Fruit fly (Drosophila melanogaster): ENCODE data around the gene RFeSP.

Gene RFeSP

DNA sequence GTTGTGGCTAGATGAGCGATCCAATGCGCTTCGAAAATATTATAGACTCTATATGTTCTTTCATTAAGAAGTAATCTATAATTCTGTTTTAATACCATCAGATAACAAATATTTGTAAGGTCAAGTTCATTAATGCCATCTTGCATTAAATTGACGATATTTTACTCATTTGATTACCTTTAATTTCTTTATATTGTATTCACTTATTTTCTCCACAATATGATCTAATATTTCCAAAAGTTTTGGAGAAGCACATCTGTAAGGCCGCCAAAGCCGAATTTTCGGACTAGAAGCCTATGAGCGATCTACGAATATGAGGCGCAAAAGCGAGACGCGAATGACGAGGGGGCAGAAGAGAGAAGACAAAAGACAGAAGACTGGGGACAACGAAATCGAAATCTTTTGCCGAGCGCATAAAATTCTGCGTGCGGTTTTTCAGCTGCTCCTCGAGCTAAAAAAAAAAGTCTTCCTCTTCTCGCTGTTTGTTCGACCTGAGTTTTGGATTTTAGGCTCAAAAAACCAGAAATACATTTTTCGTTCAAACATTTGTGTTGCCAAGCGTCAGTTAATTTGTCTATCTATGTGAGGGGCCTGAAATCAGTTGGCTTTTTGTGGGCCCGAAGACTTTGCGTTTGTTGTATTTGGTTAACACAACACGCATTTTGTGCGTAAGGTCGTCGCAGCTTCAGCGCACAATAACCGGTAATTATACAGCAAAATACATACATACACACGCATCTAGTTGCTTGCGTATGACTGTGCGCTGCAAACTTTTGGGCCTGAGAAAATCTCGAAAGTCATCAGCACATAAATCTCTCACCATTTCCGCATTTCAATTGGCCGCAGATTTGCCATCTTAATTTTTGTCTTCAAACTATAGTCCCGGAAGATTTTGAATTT, 24.9 kb upstream of the RFeSP start (continued):
- TF ChIP-seq CG10267 (tag; optimal IDR thresholded peaks at IDR 0.05) (peak; percentile 95), dpn (GFP tag; optimal IDR thresholded peaks at IDR 0.05) (peak; percentile 99), CG9609 (GFP tag; optimal IDR thresholded peaks at IDR 0.05) (peak; percentile 95), Hey (tag; optimal IDR thresholded peaks at IDR 0.05) (peak; percentile 78), sna (GFP tag; IDR thresholded peaks at IDR 0.05; ENCODE audit: partially characterized antibody) (no peak), CG18599 (GFP tag; optimal IDR thresholded peaks at IDR 0.05) (peak; percentile 98), HmgZ (tag; optimal IDR thresholded peaks at IDR 0.05) (peak; percentile 98), Asciz (GFP tag; optimal IDR thresholded peaks at IDR 0.05) (peak; percentile 97), CG10462 (GFP tag; optimal IDR thresholded peaks at IDR 0.05) (peak; percentile 96), Awh (GFP tag; IDR thresholded peaks at IDR 0.05) (peak; percentile 93), nmo (GFP tag; optimal IDR thresholded peaks at IDR 0.05) (peak; percentile 100), CG17802 (tag; optimal IDR thresholded peaks at IDR 0.05) (peak; percentile 80), pum (GFP tag; optimal IDR thresholded peaks at IDR 0.05) (peak; percentile 98), Ssrp (tag; optimal IDR thresholded peaks at IDR 0.05) (peak; percentile 99), fd96Cb (tag; optimal IDR thresholded peaks at IDR 0.05) (peak; percentile 99), cwo (GFP tag; optimal IDR thresholded peaks at IDR 0.05) (peak; percentile 98), Atf-2 (GFP tag; optimal IDR thresholded peaks at IDR 0.05) (peak; percentile 97), nom (GFP tag; optimal IDR thresholded peaks at IDR 0.05) (no peak), D (optimal IDR thresholded peaks at IDR 0.05) (no peak), D (GFP tag; optimal IDR thresholded peaks at IDR 0.05) (peak; percentile 97), PHDP (tag; optimal IDR thresholded peaks at IDR 0.05) (peak; percentile 99), CG16815 (GFP tag; optimal IDR thresholded peaks at IDR 0.05) (peak; percentile 98), Dp (GFP tag; optimal IDR thresholded peaks at IDR 0.05) (peak; percentile 32), CG32767 (GFP tag; IDR thresholded peaks at IDR 0.05) (peak; percentile 98), ATbp (GFP tag; optimal IDR thresholded peaks at IDR 0.05) (peak; percentile 97), gcm2 (GFP tag; optimal IDR thresholded peaks at IDR 0.05) (peak; percentile 94), sens-2 (GFP tag; IDR thresholded peaks at IDR 0.05) (peak; percentile 65; the same call in 1 of the 2 replicates), gt (GFP tag; IDR thresholded peaks at IDR 0.05) (peak; percentile 95), inv (GFP tag; IDR thresholded peaks at IDR 0.05; ENCODE audit: partially characterized antibody) (no peak), sd (tag; optimal IDR thresholded peaks at IDR 0.05) (peak; percentile 97), sob (GFP tag; IDR thresholded peaks at IDR 0.05) (peak; percentile 98), CG1792 (GFP tag; optimal IDR thresholded peaks at IDR 0.05) (peak; percentile 98), Rx (GFP tag; IDR thresholded peaks at IDR 0.05) (peak; percentile 94), disco-r (GFP tag; optimal IDR thresholded peaks at IDR 0.05) (peak; percentile 92), CG18764 (GFP tag; optimal IDR thresholded peaks at IDR 0.05) (peak; percentile 96), CG30431 (GFP tag; optimal IDR thresholded peaks at IDR 0.05) (peak; percentile 97), corto (GFP tag; optimal IDR thresholded peaks at IDR 0.05) (no peak), nau (GFP tag; optimal IDR thresholded peaks at IDR 0.05) (peak; percentile 98), CG7963 (GFP tag; IDR thresholded peaks at IDR 0.05; ENCODE audit: partially characterized antibody) (no peak), p53 (GFP tag; optimal IDR thresholded peaks at IDR 0.05) (peak; percentile 75), Atf3 (GFP tag; optimal IDR thresholded peaks at IDR 0.05) (peak; percentile 94), CG2889 (GFP tag; IDR thresholded peaks at IDR 0.05) (peak; percentile 97), kni (GFP tag; optimal IDR thresholded peaks at IDR 0.05) (peak; percentile 5), zen2 (GFP tag; IDR thresholded peaks at IDR 0.05; ENCODE audit: partially characterized antibody) (no peak), E2f2 (GFP tag; IDR thresholded peaks at IDR 0.05) (peak; percentile 87), shn (GFP tag; optimal IDR thresholded peaks at IDR 0.05) (peak; percentile 97), CG43689 (GFP tag; IDR thresholded peaks at IDR 0.05) (peak; percentile 96), unpg (GFP tag; optimal IDR thresholded peaks at IDR 0.05) (peak; percentile 98)

All from whole organism, embryonic.